Fruit fly (Drosophila melanogaster) whole organism, wandering third instar larva: ENCODE results near the gene dysc.

Source experiments
- Abd-B ChIP-seq: fragments of >200 bp; optimal IDR thresholded peaks from 2 replicates; lab custom pipeline; 2017; ENCODE audit warnings: missing biosample characterization, missing genetic modification characterization
- CG32264 ChIP-seq: fragments of 200-800 bp; sonication (Bioruptor generic); optimal IDR thresholded peaks from 2 replicates; lab custom pipeline; 2016; ENCODE audit warnings: missing biosample characterization, missing genetic modification characterization
- CG9705 ChIP-seq: fragments of 200-800 bp; sonication (Bioruptor generic); optimal IDR thresholded peaks from 2 replicates; lab custom pipeline; 2018; ENCODE audit warnings: missing biosample characterization, mild to moderate bottlenecking, missing genetic modification characterization
- CrebA ChIP-seq: fragments of 200-800 bp; sonication (Bioruptor generic); optimal IDR thresholded peaks from 2 replicates; lab custom pipeline; 2016; ENCODE audit warnings: missing biosample characterization, mild to moderate bottlenecking, missing genetic modification characterization, borderline replicate concordance
- Dfd ChIP-seq: fragments of >200 bp; optimal IDR thresholded peaks from 2 replicates; lab custom pipeline; 2017; ENCODE audit warnings: missing biosample characterization, missing genetic modification characterization
- GATAd ChIP-seq: sonication (Bioruptor generic); optimal IDR thresholded peaks from 2 replicates; lab custom pipeline; 2016; ENCODE audit warnings: missing biosample characterization, missing genetic modification characterization
- HLH106 ChIP-seq: fragments of 200-800 bp; optimal IDR thresholded peaks from 3 replicates; lab custom pipeline; 2019; ENCODE audit warnings: missing biosample characterization, mild to moderate bottlenecking, missing genetic modification characterization, moderate library complexity
- Hnf4 ChIP-seq: fragments of 200-800 bp; sonication (Bioruptor generic); optimal IDR thresholded peaks from 2 replicates; lab custom pipeline; 2016; ENCODE audit warnings: missing biosample characterization, mild to moderate bottlenecking, missing genetic modification characterization
- Hr78 ChIP-seq: fragments of >200 bp; optimal IDR thresholded peaks from 2 replicates; lab custom pipeline; 2017; ENCODE audit warnings: missing biosample characterization, missing genetic modification characterization
- Hr83 ChIP-seq: fragments of 200-300 bp; sonication (Bioruptor generic); optimal IDR thresholded peaks from 2 replicates; lab custom pipeline; 2016; ENCODE audit warnings: missing biosample characterization, mild to moderate bottlenecking, missing genetic modification characterization, moderate library complexity; ENCODE audit not compliant: poor library complexity, severe bottlenecking
- Jra ChIP-seq: sonication (Bioruptor generic); optimal IDR thresholded peaks from 2 replicates; lab custom pipeline; 2016; ENCODE audit warnings: missing biosample characterization, missing genetic modification characterization
- Myc ChIP-seq: fragments of >200 bp; optimal IDR thresholded peaks from 2 replicates; lab custom pipeline; 2017
- N ChIP-seq: fragments of >200 bp; optimal IDR thresholded peaks from 2 replicates; lab custom pipeline; 2018; ENCODE audit warnings: missing biosample characterization, missing external identifiers, missing genetic modification characterization
- OdsH ChIP-seq: fragments of 200-800 bp; sonication (Bioruptor generic); optimal IDR thresholded peaks from 2 replicates; lab custom pipeline; 2016; ENCODE audit warnings: missing biosample characterization, mild to moderate bottlenecking, missing genetic modification characterization
- Rel ChIP-seq, 2 experiments: fragments of 200-800 bp; sonication (Bioruptor generic) in 1 of 2; optimal IDR thresholded peaks; 2 replicates in 1 of 2; 3 replicates in 1 of 2; lab custom pipeline; 2016 to 2019; ENCODE audit warnings: mild to moderate bottlenecking in 2 of 2, missing biosample characterization in 2 of 2, missing genetic modification characterization in 2 of 2, moderate library complexity in 1 of 2
- Vsx2 ChIP-seq: fragments of 200-300, 225-300 bp; sonication (Bioruptor generic); optimal IDR thresholded peaks from 2 replicates; lab custom pipeline; 2018; ENCODE audit warnings: missing biosample characterization, missing genetic modification characterization; ENCODE audit not compliant: partially characterized antibody
- dmrt93B ChIP-seq: fragments of 200-800 bp; sonication (Bioruptor generic); optimal IDR thresholded peaks from 2 replicates; lab custom pipeline; 2018; ENCODE audit warnings: missing biosample characterization, mild to moderate bottlenecking, missing genetic modification characterization
- ey ChIP-seq: fragments of 200-800 bp; sonication (Bioruptor generic); optimal IDR thresholded peaks from 2 replicates; lab custom pipeline; 2016; ENCODE audit warnings: missing biosample characterization, missing genetic modification characterization
- foxo ChIP-seq, 2 experiments: fragments of 200-800 bp; sonication (Bioruptor generic); optimal IDR thresholded peaks; 2 replicates in 1 of 2; 3 replicates in 1 of 2; lab custom pipeline; 2016 to 2017; ENCODE audit warnings: missing biosample characterization in 2 of 2, missing genetic modification characterization in 2 of 2
- fru ChIP-seq: fragments of 200-800 bp; sonication (Bioruptor generic); optimal IDR thresholded peaks from 3 replicates; lab custom pipeline; 2016; ENCODE audit warnings: missing biosample characterization, mild to moderate bottlenecking, missing genetic modification characterization
- h ChIP-seq: fragments of 200-800 bp; sonication (Bioruptor generic); optimal IDR thresholded peaks from 3 replicates; lab custom pipeline; 2016; ENCODE audit warnings: missing biosample characterization, mild to moderate bottlenecking, missing genetic modification characterization
- jim ChIP-seq: fragments of 175-275, 200-325 bp; sonication (Bioruptor generic); optimal IDR thresholded peaks from 2 replicates; lab custom pipeline; 2016; ENCODE audit warnings: missing biosample characterization, mild to moderate bottlenecking, missing genetic modification characterization
- lola ChIP-seq: fragments of >200 bp; optimal IDR thresholded peaks from 2 replicates; lab custom pipeline; 2017; ENCODE audit warnings: missing biosample characterization, missing genetic modification characterization
- psq ChIP-seq: fragments of 200-800 bp; sonication (Bioruptor generic); optimal IDR thresholded peaks from 3 replicates; lab custom pipeline; 2017; ENCODE audit warnings: missing biosample characterization, mild to moderate bottlenecking, missing genetic modification characterization, moderate library complexity
- rgr ChIP-seq: fragments of 200-800 bp; sonication (Bioruptor generic); optimal IDR thresholded peaks from 3 replicates; lab custom pipeline; 2016; ENCODE audit warnings: missing biosample characterization, mild to moderate bottlenecking, missing genetic modification characterization
- sage ChIP-seq: fragments of 200-800 bp; sonication (Bioruptor generic); optimal IDR thresholded peaks from 2 replicates; lab custom pipeline; 2016; ENCODE audit warnings: missing biosample characterization, mild to moderate bottlenecking, missing genetic modification characterization
- tai ChIP-seq: sonication (Bioruptor generic); optimal IDR thresholded peaks from 2 replicates; lab custom pipeline; 2016; ENCODE audit warnings: missing biosample characterization, missing genetic modification characterization
- usp ChIP-seq: fragments of >200 bp; optimal IDR thresholded peaks from 2 replicates; lab custom pipeline; 2017; ENCODE audit warnings: missing biosample characterization, missing genetic modification characterization
- woc ChIP-seq: sonication (Bioruptor generic); optimal IDR thresholded peaks from 2 replicates; lab custom pipeline; 2016; ENCODE audit warnings: missing biosample characterization, mild to moderate bottlenecking, missing genetic modification characterization

Gene dysc

DNA sequence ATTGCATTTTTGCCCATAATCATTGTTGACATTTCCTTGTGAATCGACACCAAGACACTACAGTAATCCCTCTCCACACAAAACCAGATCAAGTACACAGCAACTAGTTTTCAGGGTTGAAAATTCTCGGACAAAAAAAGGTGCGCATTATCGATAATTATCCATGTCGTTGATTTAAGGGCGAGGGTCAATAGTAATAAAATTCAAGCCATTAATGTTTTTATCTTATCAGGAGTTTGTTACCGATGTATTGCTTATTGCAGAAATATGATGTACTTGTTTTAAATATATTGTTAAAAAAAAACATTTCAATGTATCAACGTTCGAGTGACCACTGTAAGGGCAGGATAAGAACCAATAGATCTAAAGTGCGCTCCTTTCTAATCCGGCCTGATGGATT is 15.7 kb upstream of the dysc start:
- TF ChIP-seq ey (peak; percentile 33), GATAd (no peak), Rel (GFP tag; optimal IDR thresholded peaks at IDR 0.05; lab: Kevin White, UChicago) (no peak), Rel (tag; optimal IDR thresholded peaks at IDR 0.05; lab: Kevin White, UChicago) (no peak), HLH106 (tag; lab: Kevin White, UChicago) (peak; percentile 21), h (peak; percentile 13)

DNA sequence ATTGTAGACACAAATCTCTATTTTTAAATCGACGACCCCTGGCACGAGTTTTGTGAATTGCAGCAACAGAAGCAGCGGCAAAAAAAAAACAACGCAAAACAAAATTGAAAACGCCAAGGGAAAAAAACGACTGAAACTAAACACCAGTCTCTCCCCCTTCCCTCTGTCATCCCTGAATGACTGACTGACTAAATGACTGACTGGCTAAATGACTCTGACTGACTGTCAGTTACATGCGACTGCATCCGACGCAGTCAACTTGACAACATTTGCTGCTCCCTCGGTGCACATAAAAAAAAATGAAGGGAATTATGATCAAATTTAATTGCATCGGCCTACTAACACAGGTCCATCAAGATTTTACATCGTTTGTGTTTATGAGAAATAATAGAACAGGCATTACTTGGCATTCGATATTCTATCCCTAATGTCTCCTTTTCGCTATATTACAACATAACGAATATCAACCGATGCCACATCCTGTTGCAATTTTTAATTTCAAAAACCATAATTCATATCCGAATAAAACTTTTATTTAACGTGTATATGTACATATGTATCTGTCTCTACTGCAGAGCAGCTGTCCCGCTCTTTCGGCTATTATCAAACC is 14.7 kb upstream of the dysc start:
- peak; percentile 21 for TF ChIP-seq ey
- TF ChIP-seq Myc (lab: Kevin White, UChicago), result no peak
- TF ChIP-seq woc (GFP tag; lab: Kevin White, UChicago), result no peak
- TF ChIP-seq h, result peak; percentile 32
- TF ChIP-seq CrebA (GFP tag; lab: Kevin White, UChicago), result no peak
- no peak for TF ChIP-seq Dfd (GFP tag; lab: Kevin White, UChicago)
- TF ChIP-seq foxo (GFP tag; optimal IDR thresholded peaks at IDR 0.05; lab: Kevin White, UChicago), result peak in 1 of 2 experiments; percentile 7
- no peak for TF ChIP-seq Hr78 (GFP tag; lab: Kevin White, UChicago)
- TF ChIP-seq N (GFP tag; lab: Kevin White, UChicago), result no peak
- no peak for TF ChIP-seq dmrt93B (GFP tag; lab: Kevin White, UChicago)
- TF ChIP-seq jim (GFP tag; lab: Kevin White, UChicago), result no peak
- no peak for TF ChIP-seq rgr (GFP tag; lab: Kevin White, UChicago)
- TF ChIP-seq fru (GFP tag; lab: Kevin White, UChicago), result peak; percentile 36
- TF ChIP-seq Hr83 (GFP tag; lab: Kevin White, UChicago), result no peak
- TF ChIP-seq, all 38 proteins: peak for 4

dm6 chr3L:13914573-13914972 is 11.5 kb upstream of the dysc start:
- no peak for TF ChIP-seq h
- no peak for TF ChIP-seq fru (GFP tag; lab: Kevin White, UChicago)
- TF ChIP-seq Myc (lab: Kevin White, UChicago), result no peak
- no peak for TF ChIP-seq Jra
- TF ChIP-seq OdsH (GFP tag; lab: Kevin White, UChicago), result no peak
- no peak for TF ChIP-seq Hnf4
- no peak for TF ChIP-seq sage (GFP tag; lab: Kevin White, UChicago)
- TF ChIP-seq Vsx2 (GFP tag; lab: Kevin White, UChicago), result no peak
- TF ChIP-seq Hr83 (GFP tag; lab: Kevin White, UChicago), result no peak
- no peak for TF ChIP-seq dmrt93B (GFP tag; lab: Kevin White, UChicago)
- TF ChIP-seq Rel (GFP tag; optimal IDR thresholded peaks at IDR 0.05; lab: Kevin White, UChicago), result no peak
- TF ChIP-seq Rel (tag; optimal IDR thresholded peaks at IDR 0.05; lab: Kevin White, UChicago), result no peak
- TF ChIP-seq psq (GFP tag; lab: Kevin White, UChicago), result no peak
- TF ChIP-seq woc (GFP tag; lab: Kevin White, UChicago), result no peak

DNA sequence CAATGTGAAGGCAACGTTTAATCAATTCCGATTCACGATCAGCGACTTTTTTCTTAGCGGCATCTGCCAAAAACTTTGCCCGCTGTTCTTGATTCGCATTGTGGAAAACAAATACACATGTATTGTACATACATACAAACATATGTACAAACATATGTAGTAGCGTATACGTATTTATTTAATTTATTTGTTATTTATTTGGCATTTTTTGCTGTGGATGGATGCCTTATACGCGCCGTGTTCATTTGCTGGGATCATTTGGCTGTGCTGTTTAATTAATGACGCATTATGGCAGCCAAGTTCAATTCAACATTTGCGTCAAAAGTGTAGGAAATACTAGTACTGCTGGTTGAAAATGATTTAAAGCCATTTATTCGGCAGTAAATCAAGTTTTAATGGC is 9.7 kb upstream of the dysc start:
- TF ChIP-seq GATAd, result no peak
- peak; percentile 36 for TF ChIP-seq rgr (GFP tag; lab: Kevin White, UChicago)

dm6 chr3L:13911649-13912260 is 8.7 kb upstream of the dysc start:
- TF ChIP-seq usp (GFP tag; lab: Kevin White, UChicago), result no peak
- no peak for TF ChIP-seq rgr (GFP tag; lab: Kevin White, UChicago)
- no peak for TF ChIP-seq tai (GFP tag; lab: Kevin White, UChicago)
- no peak for TF ChIP-seq CG9705
- no peak for TF ChIP-seq Abd-B
- no peak for TF ChIP-seq ey
- no peak for TF ChIP-seq CG32264

dm6 chr3L:13905515-13905914 is 2.5 kb upstream of the dysc start:
- TF ChIP-seq h (no peak), lola (GFP tag; lab: Kevin White, UChicago) (no peak), Hr83 (GFP tag; lab: Kevin White, UChicago) (no peak), Abd-B (no peak), psq (GFP tag; lab: Kevin White, UChicago) (no peak)
